Fruit fly (Drosophila melanogaster) whole organism, embryonic: ENCODE measurements around the gene scu.

Experiments used
- ATbp ChIP-seq: fragments of 200-800 bp; sonication (Bioruptor generic); optimal IDR thresholded peaks from 2 replicates; lab custom pipeline; 2017; ENCODE audit warnings: missing biosample characterization, mild to moderate bottlenecking, missing genetic modification characterization, missing genetic modification reagents
- Aef1 ChIP-seq: fragments of 200-800 bp; sonication (Bioruptor generic); IDR thresholded peaks from 3 replicates; pipeline ENCODE4 v1.3.6; 2022; ENCODE audit warnings: missing biosample characterization, missing genetic modification characterization
- Bgb ChIP-seq: fragments of 200-800 bp; sonication (Bioruptor generic); IDR thresholded peaks from 2 replicates; pipeline ENCODE4 v1.3.6; 2022; ENCODE audit warnings: missing biosample characterization, missing genetic modification characterization; ENCODE audit not compliant: partially characterized antibody
- CG10321 ChIP-seq: fragments of 200-800 bp; sonication (Bioruptor generic); IDR thresholded peaks from 2 replicates; pipeline ENCODE4 v1.3.6; 2022; ENCODE audit warnings: missing biosample characterization, missing genetic modification characterization
- CG12219 ChIP-seq: fragments of 200-800 bp; sonication (Bioruptor generic); optimal IDR thresholded peaks from 3 replicates; lab custom pipeline; 2018; ENCODE audit warnings: missing biosample characterization, mild to moderate bottlenecking, missing genetic modification characterization
- CG1233 ChIP-seq: fragments of 200-800 bp; sonication (Bioruptor generic); optimal IDR thresholded peaks from 4 replicates; lab custom pipeline; 2018; ENCODE audit warnings: missing biosample characterization, mild to moderate bottlenecking, missing genetic modification characterization
- CG12659 ChIP-seq: fragments of 200-800 bp; sonication (Bioruptor generic); optimal IDR thresholded peaks from 3 replicates; lab custom pipeline; 2017; ENCODE audit warnings: mild to moderate bottlenecking, missing biosample characterization, missing genetic modification reagents, missing genetic modification characterization
- CG13287 ChIP-seq: fragments of 200-800 bp; sonication (Bioruptor generic); IDR thresholded peaks from 2 replicates; pipeline ENCODE4 v1.3.6; 2022; ENCODE audit warnings: missing biosample characterization, missing genetic modification characterization; ENCODE audit not compliant: partially characterized antibody
- CG14050 ChIP-seq: fragments of 200-800 bp; sonication (Bioruptor generic); IDR thresholded peaks from 3 replicates; pipeline ENCODE4 v1.3.6; 2022; ENCODE audit warnings: missing biosample characterization, missing genetic modification characterization
- CG1647 ChIP-seq: fragments of 200-800 bp; sonication (Bioruptor generic); optimal IDR thresholded peaks from 3 replicates; lab custom pipeline; 2016; ENCODE audit warnings: missing biosample characterization, missing genetic modification characterization
- CG17385 ChIP-seq: fragments of 200-800 bp; sonication (Bioruptor generic); optimal IDR thresholded peaks from 3 replicates; lab custom pipeline; 2018; ENCODE audit warnings: missing biosample characterization, mild to moderate bottlenecking, missing genetic modification characterization
- CG2116 ChIP-seq: fragments of 200-800 bp; sonication (Bioruptor generic); optimal IDR thresholded peaks from 3 replicates; lab custom pipeline; 2018; ENCODE audit warnings: missing biosample characterization, mild to moderate bottlenecking, missing genetic modification characterization
- CG2712 ChIP-seq: fragments of 200-800 bp; optimal IDR thresholded peaks from 3 replicates; lab custom pipeline; 2019; ENCODE audit warnings: missing biosample characterization, mild to moderate bottlenecking, missing genetic modification characterization, moderate library complexity
- CG2875 ChIP-seq: fragments of 200-800 bp; sonication (Bioruptor generic); optimal IDR thresholded peaks from 2 replicates; lab custom pipeline; 2017; ENCODE audit warnings: missing biosample characterization, mild to moderate bottlenecking, missing genetic modification characterization, missing genetic modification reagents
- CG32532 ChIP-seq: fragments of 200-800 bp; sonication (Bioruptor generic); IDR thresholded peaks from 2 replicates; pipeline ENCODE4 v1.3.6; 2022; ENCODE audit warnings: missing biosample characterization, missing genetic modification characterization
- CG32772 ChIP-seq: fragments of 200-800 bp; sonication (Bioruptor generic); IDR thresholded peaks from 2 replicates; pipeline ENCODE4 v1.3.6; 2022; ENCODE audit warnings: missing biosample characterization, missing genetic modification characterization
- CG4282 ChIP-seq: fragments of 200-800 bp; sonication (Bioruptor generic); optimal IDR thresholded peaks from 2 replicates; lab custom pipeline; 2016; ENCODE audit warnings: missing biosample characterization, missing genetic modification characterization
- CG4328 ChIP-seq: fragments of 200-800 bp; sonication (Bioruptor generic); optimal IDR thresholded peaks from 3 replicates; lab custom pipeline; 2017; ENCODE audit warnings: missing biosample characterization, missing genetic modification reagents, missing genetic modification characterization
- CG6854 ChIP-seq: fragments of 200-800 bp; sonication (Bioruptor generic); optimal IDR thresholded peaks from 3 replicates; lab custom pipeline; 2017; ENCODE audit warnings: missing biosample characterization, mild to moderate bottlenecking, missing genetic modification characterization
- CG7556 ChIP-seq: fragments of 200-800 bp; sonication (Bioruptor generic); optimal IDR thresholded peaks from 2 replicates; lab custom pipeline; 2017; ENCODE audit warnings: missing biosample characterization, mild to moderate bottlenecking, missing genetic modification characterization
- CG8359 ChIP-seq: fragments of 200-800 bp; sonication (Bioruptor generic); optimal IDR thresholded peaks from 2 replicates; lab custom pipeline; 2017; ENCODE audit warnings: missing biosample characterization, mild to moderate bottlenecking, missing genetic modification characterization, borderline replicate concordance
- CG9609 ChIP-seq: fragments of 200-800 bp; sonication (Bioruptor generic); optimal IDR thresholded peaks from 3 replicates; lab custom pipeline; 2016; ENCODE audit warnings: missing biosample characterization, missing genetic modification characterization
- CG9727 ChIP-seq: fragments of 200-800 bp; sonication (Bioruptor generic); optimal IDR thresholded peaks from 3 replicates; lab custom pipeline; 2017; ENCODE audit warnings: missing biosample characterization, mild to moderate bottlenecking, missing genetic modification characterization
- D19A ChIP-seq: fragments of 200-800 bp; optimal IDR thresholded peaks from 3 replicates; lab custom pipeline; 2019; ENCODE audit warnings: missing biosample characterization, mild to moderate bottlenecking, missing genetic modification characterization, moderate library complexity
- Dbx ChIP-seq: fragments of 200-800 bp; sonication (Bioruptor generic); IDR thresholded peaks from 3 replicates; pipeline ENCODE4 v1.3.6; 2022; ENCODE audit warnings: missing biosample characterization, missing genetic modification characterization
- Dip3 ChIP-seq: fragments of 200-800 bp; sonication (Bioruptor generic); optimal IDR thresholded peaks from 3 replicates; lab custom pipeline; 2016; ENCODE audit warnings: missing biosample characterization, missing genetic modification characterization
- HmgD ChIP-seq: fragments of 200-800 bp; sonication (Bioruptor generic); optimal IDR thresholded peaks from 3 replicates; lab custom pipeline; 2016; ENCODE audit warnings: missing biosample characterization, missing genetic modification characterization
- HmgZ ChIP-seq: fragments of 200-800 bp; sonication (Bioruptor generic); optimal IDR thresholded peaks from 2 replicates; lab custom pipeline; 2018; ENCODE audit warnings: missing biosample characterization, mild to moderate bottlenecking, missing genetic modification characterization
- Hmr ChIP-seq: fragments of 200-800 bp; sonication (Bioruptor generic); optimal IDR thresholded peaks from 3 replicates; lab custom pipeline; 2017; ENCODE audit warnings: mild to moderate bottlenecking, missing biosample characterization, missing genetic modification reagents, missing genetic modification characterization
- Nf-YB ChIP-seq: fragments of 200-800 bp; sonication (Bioruptor generic); optimal IDR thresholded peaks from 3 replicates; lab custom pipeline; 2019; ENCODE audit warnings: missing biosample characterization, mild to moderate bottlenecking, missing genetic modification characterization, moderate library complexity
- Optix ChIP-seq: fragments of 200-800 bp; sonication (Bioruptor generic); IDR thresholded peaks from 3 replicates; pipeline ENCODE4 v1.3.6; 2022; ENCODE audit warnings: missing biosample characterization, missing genetic modification characterization
- PHDP ChIP-seq: fragments of 200-800 bp; sonication (Bioruptor generic); optimal IDR thresholded peaks from 3 replicates; lab custom pipeline; 2018; ENCODE audit warnings: missing biosample characterization, mild to moderate bottlenecking, missing genetic modification characterization, moderate library complexity
- Sox102F ChIP-seq: fragments of 200-800 bp; sonication (Bioruptor generic); optimal IDR thresholded peaks from 2 replicates; lab custom pipeline; 2018; ENCODE audit warnings: missing biosample characterization, mild to moderate bottlenecking, missing genetic modification characterization, moderate library complexity
- Spps ChIP-seq: fragments of 200-800 bp; sonication (Bioruptor generic); optimal IDR thresholded peaks from 2 replicates; lab custom pipeline; 2018; ENCODE audit warnings: missing biosample characterization, mild to moderate bottlenecking, missing genetic modification characterization
- bab2 ChIP-seq: fragments of 200-800 bp; sonication (Bioruptor generic); optimal IDR thresholded peaks from 2 replicates; lab custom pipeline; 2016; ENCODE audit warnings: missing biosample characterization, missing genetic modification characterization
- br ChIP-seq: fragments of >200 bp; optimal IDR thresholded peaks from 2 replicates; lab custom pipeline; 2017
- gem ChIP-seq: fragments of 200-800 bp; sonication (Bioruptor generic); optimal IDR thresholded peaks from 2 replicates; lab custom pipeline; 2019; ENCODE audit warnings: missing biosample characterization, mild to moderate bottlenecking, missing genetic modification characterization, moderate library complexity
- hb ChIP-seq: fragments of 200-800 bp; sonication (Bioruptor generic); IDR thresholded peaks from 3 replicates; pipeline ENCODE4 v1.3.6; 2022; ENCODE audit warnings: missing biosample characterization, missing genetic modification characterization; ENCODE audit not compliant: partially characterized antibody
- mam ChIP-seq: fragments of 200-800 bp; sonication (Bioruptor generic); optimal IDR thresholded peaks from 3 replicates; lab custom pipeline; 2016; ENCODE audit warnings: missing biosample characterization, missing genetic modification characterization
- oc ChIP-seq: fragments of 200-800 bp; sonication (Bioruptor generic); optimal IDR thresholded peaks from 2 replicates; lab custom pipeline; 2018; ENCODE audit warnings: missing biosample characterization, mild to moderate bottlenecking, missing genetic modification characterization, moderate library complexity
- org-1 ChIP-seq: fragments of 200-800 bp; sonication (Bioruptor generic); optimal IDR thresholded peaks from 2 replicates; lab custom pipeline; 2017; ENCODE audit warnings: missing biosample characterization, missing genetic modification characterization
- otp ChIP-seq: fragments of 200-800 bp; sonication (Bioruptor generic); IDR thresholded peaks from 3 replicates; pipeline ENCODE4, ENCODE4 v1.3.6; 2022; ENCODE audit warnings: missing biosample characterization, missing genetic modification characterization
- pum ChIP-seq: fragments of 200-800 bp; sonication (Bioruptor generic); optimal IDR thresholded peaks from 2 replicates; lab custom pipeline; 2016; ENCODE audit warnings: missing biosample characterization, missing genetic modification characterization
- run ChIP-seq: fragments of 200-800 bp; sonication (Bioruptor generic); optimal IDR thresholded peaks from 3 replicates; lab custom pipeline; 2018; ENCODE audit warnings: missing biosample characterization, mild to moderate bottlenecking, missing genetic modification characterization
- sd ChIP-seq: fragments of 200-800 bp; sonication (Bioruptor generic); optimal IDR thresholded peaks from 3 replicates; lab custom pipeline; 2018; ENCODE audit warnings: missing biosample characterization, mild to moderate bottlenecking, missing genetic modification characterization, moderate library complexity
- sim ChIP-seq: fragments of 200-800 bp; sonication (Bioruptor generic); IDR thresholded peaks from 2 replicates; pipeline ENCODE4 v1.3.6; 2022; ENCODE audit warnings: missing biosample characterization, missing genetic modification characterization
- sisA ChIP-seq: fragments of 200-800 bp; sonication (Bioruptor generic); IDR thresholded peaks from 2 replicates; pipeline ENCODE4 v1.3.6; 2022; ENCODE audit warnings: missing biosample characterization, missing genetic modification characterization
- so ChIP-seq: fragments of 200-800 bp; sonication (Bioruptor generic); IDR thresholded peaks from 3 replicates; pipeline ENCODE4 v1.3.6; 2022; ENCODE audit warnings: missing biosample characterization, missing genetic modification characterization
- stwl ChIP-seq: fragments of 200-800 bp; sonication (Bioruptor generic); optimal IDR thresholded peaks from 3 replicates; lab custom pipeline; 2018; ENCODE audit warnings: missing biosample characterization, mild to moderate bottlenecking, missing genetic modification characterization, moderate library complexity
- tna ChIP-seq: fragments of 200-800 bp; sonication (Bioruptor generic); IDR thresholded peaks from 2 replicates; pipeline ENCODE4 v1.3.6; 2022; ENCODE audit warnings: missing biosample characterization, missing genetic modification characterization; ENCODE audit not compliant: partially characterized antibody
- tup ChIP-seq: fragments of 200-800 bp; sonication (Bioruptor generic); optimal IDR thresholded peaks from 2 replicates; lab custom pipeline; 2016; ENCODE audit warnings: missing biosample characterization, mild to moderate bottlenecking, missing genetic modification characterization, moderate library complexity
- vfl ChIP-seq: fragments of 200-800 bp; sonication (Bioruptor generic); optimal IDR thresholded peaks from 2 replicates; lab custom pipeline; 2016; ENCODE audit warnings: missing biosample characterization, missing genetic modification characterization

The scu gene

DNA sequence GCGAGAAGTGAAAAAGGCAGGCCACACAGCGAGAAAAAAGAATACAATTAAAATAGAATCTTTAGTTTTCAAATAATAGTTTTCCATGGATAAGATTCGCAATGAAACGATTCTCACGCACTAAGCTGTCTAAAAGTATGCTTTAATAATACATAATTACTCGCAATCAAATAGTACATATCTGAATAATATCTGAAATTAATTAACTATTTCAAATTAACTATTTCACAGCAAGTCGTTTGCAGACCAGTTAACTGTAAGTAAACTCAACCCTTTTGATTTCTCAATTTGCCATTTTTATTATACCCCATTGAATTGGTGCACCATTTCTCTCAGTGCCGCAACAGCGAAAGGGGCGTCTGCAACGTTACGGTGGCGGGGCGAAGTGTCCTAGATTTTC lies 34.5 kb downstream of the scu start (continued):
- TF ChIP-seq Sox102F (GFP tag; lab: Kevin White, UChicago) (peak; percentile 21), CG12659 (GFP tag; lab: Kevin White, UChicago) (peak; percentile 25), sd (no peak), CG4328 (GFP tag; lab: Kevin White, UChicago) (no peak), hb (no peak), Hmr (GFP tag; lab: Kevin White, UChicago) (peak; percentile 63), tna (GFP tag; lab: Robert Waterston, UW) (no peak), HmgZ (tag; lab: Kevin White, UChicago) (no peak), CG4282 (GFP tag; lab: Kevin White, UChicago) (no peak), CG1233 (GFP tag; lab: Kevin White, UChicago) (no peak), Dip3 (GFP tag; lab: Kevin White, UChicago) (no peak), CG12219 (GFP tag; lab: Kevin White, UChicago) (no peak), Bgb (GFP tag; lab: Robert Waterston, UW) (no peak), CG6854 (GFP tag; lab: Kevin White, UChicago) (peak; percentile 37), CG32772 (GFP tag; lab: Robert Waterston, UW) (no peak), CG9609 (GFP tag; lab: Kevin White, UChicago) (no peak), tup (GFP tag; lab: Kevin White, UChicago) (no peak), pum (no peak), D19A (tag; lab: Kevin White, UChicago) (no peak), CG2875 (GFP tag; lab: Kevin White, UChicago) (no peak), run (tag; lab: Kevin White, UChicago) (no peak), otp (GFP tag; lab: Robert Waterston, UW) (no peak), Optix (no peak), Aef1 (GFP tag; lab: Robert Waterston, UW) (no peak), Nf-YB (GFP tag; lab: Kevin White, UChicago) (no peak), CG10321 (no peak), CG2712 (tag; lab: Kevin White, UChicago) (no peak), PHDP (tag; lab: Kevin White, UChicago) (no peak), sim (no peak), Spps (no peak), sisA (no peak), HmgD (GFP tag; lab: Kevin White, UChicago) (no peak), CG32532 (GFP tag; lab: Robert Waterston, UW) (no peak), CG14050 (GFP tag; lab: Robert Waterston, UW) (no peak), mam (GFP tag; lab: Kevin White, UChicago) (peak; percentile 3), gem (tag; lab: Kevin White, UChicago) (peak; percentile 58), so (no peak), CG8359 (GFP tag; lab: Kevin White, UChicago) (no peak), Dbx (GFP tag; lab: Robert Waterston, UW) (no peak), CG17385 (GFP tag; lab: Kevin White, UChicago) (no peak), CG13287 (GFP tag; lab: Robert Waterston, UW) (no peak), vfl (GFP tag; lab: Kevin White, UChicago) (no peak), oc (no peak), ATbp (GFP tag; lab: Kevin White, UChicago) (no peak), CG7556 (GFP tag; lab: Kevin White, UChicago) (peak; percentile 74), bab2 (no peak), stwl (tag; lab: Kevin White, UChicago) (no peak), br (no peak), CG2116 (no peak), org-1 (GFP tag; lab: Kevin White, UChicago) (no peak), CG9727 (GFP tag; lab: Kevin White, UChicago) (peak; percentile 52), CG1647 (GFP tag; lab: Kevin White, UChicago) (no peak)
